Worm (Caenorhabditis elegans) whole organism, L2 larva: Measurements from ENCODE around the gene F54H12.10.

Experiments used
- C34F6.9 ChIP-seq: fragments of 150-350 bp; optimal IDR thresholded peaks from 2 replicates; lab custom pipeline; 2014; ENCODE audit warnings: missing biosample characterization, missing genetic modification characterization
- F13H6.1 ChIP-seq: sonication (generic microtip); optimal IDR thresholded peaks from 2 replicates; lab custom pipeline; 2016; ENCODE audit warnings: missing genetic modification characterization, missing compliant biosample characterization
- ZK546.5 ChIP-seq: sonication (generic microtip); optimal IDR thresholded peaks from 2 replicates; lab custom pipeline; 2017; ENCODE audit warnings: missing biosample characterization, missing genetic modification characterization
- alr-1 ChIP-seq: fragments of 150-350 bp; optimal IDR thresholded peaks from 2 replicates; lab custom pipeline; 2014; ENCODE audit warnings: missing biosample characterization, missing genetic modification characterization
- aly-2 ChIP-seq: fragments of 150-350 bp; optimal IDR thresholded peaks from 2 replicates; lab custom pipeline; 2014; ENCODE audit warnings: missing biosample characterization, missing genetic modification characterization
- ama-1 ChIP-seq: fragments of 150-350 bp; optimal IDR thresholded peaks from 2 replicates; lab custom pipeline; 2018; ENCODE audit warnings: inconsistent platforms
- ceh-16 ChIP-seq: fragments of 150-350 bp; optimal IDR thresholded peaks from 2 replicates; lab custom pipeline; 2014; ENCODE audit warnings: missing biosample characterization, missing genetic modification characterization
- ceh-82 ChIP-seq: fragments of 150-350 bp; optimal IDR thresholded peaks from 2 replicates; lab custom pipeline; 2014; ENCODE audit warnings: missing biosample characterization, missing genetic modification characterization
- crh-2 ChIP-seq: sonication (generic microtip); optimal IDR thresholded peaks from 2 replicates; lab custom pipeline; 2017; ENCODE audit warnings: missing biosample characterization, missing genetic modification characterization
- dmd-4 ChIP-seq: sonication (generic microtip); optimal IDR thresholded peaks from 2 replicates; lab custom pipeline; 2017; ENCODE audit warnings: missing biosample characterization, missing genetic modification characterization
- elt-3 ChIP-seq: sonication (generic microtip); optimal IDR thresholded peaks from 2 replicates; lab custom pipeline; 2017; ENCODE audit warnings: missing biosample characterization, missing genetic modification characterization
- fos-1 ChIP-seq: fragments of 150-350 bp; optimal IDR thresholded peaks from 2 replicates; lab custom pipeline; 2014; ENCODE audit warnings: missing biosample characterization, missing genetic modification characterization
- gmeb-1 ChIP-seq: fragments of 150-350 bp; optimal IDR thresholded peaks from 2 replicates; lab custom pipeline; 2014; ENCODE audit warnings: missing biosample characterization, missing genetic modification characterization
- lin-11 ChIP-seq: fragments of 150-350 bp; sonication (generic microtip); optimal IDR thresholded peaks from 2 replicates; lab custom pipeline; 2014; ENCODE audit warnings: missing biosample characterization, missing genetic modification characterization, inconsistent platforms, mixed read lengths
- lin-13 ChIP-seq: fragments of 150-350 bp; optimal IDR thresholded peaks from 2 replicates; lab custom pipeline; 2014; ENCODE audit warnings: missing biosample characterization, missing genetic modification reagents, missing genetic modification characterization
- lsy-2 ChIP-seq, 2 experiments: fragments of 150-350 bp in 1 of 2; sonication (generic microtip) in 1 of 2; optimal IDR thresholded peaks; 2 replicates each; lab custom pipeline; 2014 to 2017; ENCODE audit warnings: missing biosample characterization in 2 of 2, missing genetic modification characterization in 2 of 2
- mab-5 ChIP-seq: fragments of 150-350 bp; optimal IDR thresholded peaks from 2 replicates; lab custom pipeline; 2014; ENCODE audit warnings: missing biosample characterization, missing genetic modification characterization
- mbf-1 ChIP-seq: sonication (generic microtip); optimal IDR thresholded peaks from 2 replicates; lab custom pipeline; 2017; ENCODE audit warnings: missing biosample characterization, missing genetic modification characterization
- mdl-1 ChIP-seq, 2 experiments: fragments of 150-350 bp in 1 of 2; sonication (generic microtip) in 1 of 2; optimal IDR thresholded peaks; 2 replicates each; lab custom pipeline; 2017; ENCODE audit warnings: missing biosample characterization in 2 of 2, missing genetic modification characterization in 2 of 2
- nhr-10 ChIP-seq: sonication (generic microtip); optimal IDR thresholded peaks from 2 replicates; lab custom pipeline; 2017; ENCODE audit warnings: missing biosample characterization, missing genetic modification characterization
- nhr-12 ChIP-seq: fragments of 150-350 bp; optimal IDR thresholded peaks from 2 replicates; lab custom pipeline; 2014; ENCODE audit warnings: missing biosample characterization, missing genetic modification characterization
- nhr-129 ChIP-seq: fragments of 150-350 bp; optimal IDR thresholded peaks from 2 replicates; lab custom pipeline; 2014; ENCODE audit warnings: missing biosample characterization, missing genetic modification characterization
- nhr-237 ChIP-seq: fragments of 150-350 bp; optimal IDR thresholded peaks from 2 replicates; lab custom pipeline; 2014; ENCODE audit warnings: missing biosample characterization, missing genetic modification characterization
- nhr-25 ChIP-seq: fragments of 150-350 bp; sonication (generic microtip); optimal IDR thresholded peaks from 3 replicates; lab custom pipeline; 2014; ENCODE audit warnings: missing biosample characterization, missing genetic modification characterization
- nhr-77 ChIP-seq: fragments of 150-350 bp; optimal IDR thresholded peaks from 2 replicates; lab custom pipeline; 2014; ENCODE audit warnings: missing biosample characterization, missing genetic modification characterization
- peb-1 ChIP-seq: fragments of 150-350 bp; optimal IDR thresholded peaks from 2 replicates; lab custom pipeline; 2014; ENCODE audit warnings: missing biosample characterization, missing genetic modification characterization
- sem-4 ChIP-seq: fragments of 150-350 bp; optimal IDR thresholded peaks from 2 replicates; lab custom pipeline; 2014; ENCODE audit warnings: missing biosample characterization, missing genetic modification reagents, missing genetic modification characterization
- skn-1 ChIP-seq: sonication (generic microtip); optimal IDR thresholded peaks from 2 replicates; lab custom pipeline; 2017; ENCODE audit warnings: missing biosample characterization, missing genetic modification characterization
- unc-39 ChIP-seq: fragments of 150-350 bp; optimal IDR thresholded peaks from 2 replicates; lab custom pipeline; 2014; ENCODE audit warnings: missing biosample characterization, missing genetic modification characterization
- unc-55 ChIP-seq: fragments of 150-350 bp; sonication (generic microtip); optimal IDR thresholded peaks from 3 replicates; lab custom pipeline; 2014; ENCODE audit warnings: missing biosample characterization, missing genetic modification reagents, missing genetic modification characterization
- ztf-1 ChIP-seq: fragments of 200-800 bp; sonication (Bioruptor generic); conservative IDR thresholded peaks from 2 replicates; pipeline ENCODE4 v1.3.6; 2022; ENCODE audit warnings: missing genetic modification characterization, missing compliant biosample characterization
- ztf-4 ChIP-seq: fragments of 150-350 bp; optimal IDR thresholded peaks from 2 replicates; lab custom pipeline; 2014; ENCODE audit warnings: missing biosample characterization, missing genetic modification characterization

The F54H12.10 gene

DNA sequence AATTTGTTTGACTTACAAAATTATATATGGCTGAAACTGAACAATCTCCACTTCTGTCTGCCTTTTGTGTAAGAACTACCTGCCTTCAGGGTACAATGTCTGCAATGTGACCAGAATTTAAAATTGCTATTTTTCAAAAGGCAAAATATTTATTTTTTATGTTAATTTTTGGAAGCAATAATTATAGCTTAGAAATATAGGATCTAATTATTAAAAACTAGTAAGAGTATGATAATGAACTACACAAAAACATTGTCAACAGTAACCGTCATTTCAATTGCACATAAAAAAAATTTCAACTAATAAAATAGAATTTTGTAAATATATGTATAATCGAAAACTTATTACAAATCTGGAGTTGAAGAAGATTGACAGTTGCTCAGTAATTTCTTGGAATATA is 1.8 kb downstream of the F54H12.10 start, which contains the start of gene C29E4.9:
Gene C29E4.9, minus strand, starts transcription at position 101 of the 400 bp plus-strand sequence.
- TF ChIP-seq fos-1 (tag; lab: Kevin White, UChicago): no peak
- TF ChIP-seq, all 48 proteins: peak for 0

ce11 chrIII:7953208-7953607 is 5.6 kb downstream of the F54H12.10 start, which contains the start of gene let-754:
Gene let-754, minus strand, starts transcription at chrIII:7953308.
- TF ChIP-seq nhr-237 (tag; lab: Kevin White, UChicago) (no peak), sem-4 (tag; lab: Kevin White, UChicago) (no peak), lin-11 (no peak), ama-1 (no peak), skn-1 (tag; lab: Kevin White, UChicago) (no peak), nhr-10 (no peak), unc-39 (tag; lab: Kevin White, UChicago) (no peak), nhr-129 (tag; lab: Kevin White, UChicago) (no peak), ceh-16 (tag; lab: Kevin White, UChicago) (no peak), ztf-1 (GFP tag; lab: Robert Waterston, UW) (no peak), aly-2 (tag; lab: Kevin White, UChicago) (no peak), nhr-12 (tag; lab: Kevin White, UChicago) (no peak), mbf-1 (no peak), ZK546.5 (tag; lab: Kevin White, UChicago) (no peak), lin-13 (no peak)

DNA sequence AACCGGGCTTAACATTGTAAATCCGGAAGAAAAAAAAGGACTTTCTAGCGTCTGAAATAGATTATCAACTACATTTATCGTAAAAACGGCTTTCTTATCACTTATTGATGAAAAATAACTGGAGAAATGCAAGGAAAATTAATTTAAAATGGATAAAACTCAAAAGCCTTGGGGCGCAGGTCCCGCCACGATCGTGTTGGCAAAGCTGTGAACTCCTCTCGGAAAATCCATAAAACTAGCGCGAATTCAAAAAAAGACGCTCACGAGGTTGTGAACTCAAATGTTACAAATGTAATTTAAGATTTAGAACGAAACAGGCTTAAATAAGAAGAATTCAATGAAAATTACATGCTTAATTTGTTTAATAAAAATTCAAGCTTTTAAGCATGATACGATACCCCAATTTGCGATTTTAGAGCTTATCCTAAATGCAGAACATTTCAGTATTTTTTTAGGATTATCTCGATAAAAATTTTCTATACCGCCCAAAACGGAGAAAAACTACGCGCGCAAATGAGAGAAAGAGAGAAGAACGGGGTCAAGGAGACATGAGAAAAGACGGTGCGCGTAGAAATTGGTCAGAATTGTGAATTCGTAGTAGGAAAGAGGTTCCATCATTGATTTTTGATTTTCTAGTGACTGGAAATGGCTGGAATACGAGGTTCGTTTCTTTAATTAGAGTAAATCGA is 6.6 kb downstream of the F54H12.10 start, which contains the start of gene C29E4.15:
Gene C29E4.15, plus strand, starts transcription at position 547 of the 689 bp plus-strand sequence.
- TF ChIP-seq crh-2 (tag; lab: Kevin White, UChicago) (peak; percentile 87), unc-55 (GFP tag; lab: Kevin White, UChicago) (peak; percentile 83), F13H6.1 (tag; lab: Kevin White, UChicago) (peak; percentile 15), lsy-2 (tag; optimal IDR thresholded peaks at IDR 0.05; lab: Kevin White, UChicago) (peak; percentile 27 to 80), mdl-1 (tag; optimal IDR thresholded peaks at IDR 0.05; lab: Kevin White, UChicago) (no peak), gmeb-1 (tag; lab: Kevin White, UChicago) (peak; percentile 60), dmd-4 (tag; lab: Kevin White, UChicago) (no peak), nhr-129 (tag; lab: Kevin White, UChicago) (peak; percentile 6), C34F6.9 (tag; lab: Kevin White, UChicago) (peak; percentile 63), nhr-77 (tag; lab: Kevin White, UChicago) (no peak)
- TF ChIP-seq, all 48 proteins: peak for 7

- TF ChIP-seq nhr-25 (tag; lab: Kevin White, UChicago) (no peak), ama-1 (peak; percentile 76), mdl-1 (tag; optimal IDR thresholded peaks at IDR 0.05; lab: Kevin White, UChicago) (no peak), ceh-82 (tag; lab: Kevin White, UChicago) (no peak)
Measured at ce11 chrIII:7950447-7950846, 8.3 kb downstream of the F54H12.10 start.

DNA sequence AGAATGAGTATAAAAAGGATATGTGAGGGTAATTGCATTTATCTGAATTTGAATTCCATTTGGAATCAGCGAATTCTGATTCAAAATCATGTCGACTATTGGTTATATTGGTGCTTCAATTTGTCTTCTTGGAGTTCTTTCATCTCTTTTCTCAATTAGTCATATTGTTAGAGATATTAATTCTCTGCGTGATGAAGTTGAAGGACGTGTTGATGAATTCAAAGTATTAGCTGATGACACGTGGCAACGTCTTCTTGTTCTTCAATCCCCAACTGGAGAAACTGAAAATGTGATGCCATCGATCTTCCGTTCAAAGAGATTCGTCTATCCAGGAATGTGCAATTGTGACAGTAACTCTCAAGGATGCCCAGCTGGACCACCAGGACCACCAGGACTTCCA is 10.0 kb downstream of the F54H12.10 start, which contains the start of gene col-90:
Gene col-90, plus strand, starts transcription at position 37 of the 400 bp plus-strand sequence.
- TF ChIP-seq ama-1 (peak; percentile 59), fos-1 (tag; lab: Kevin White, UChicago) (no peak), C34F6.9 (tag; lab: Kevin White, UChicago) (no peak), nhr-129 (tag; lab: Kevin White, UChicago) (no peak), alr-1 (tag; lab: Kevin White, UChicago) (no peak), F13H6.1 (tag; lab: Kevin White, UChicago) (no peak), lin-13 (no peak)

- TF ChIP-seq unc-39 (tag; lab: Kevin White, UChicago) (no peak), nhr-237 (tag; lab: Kevin White, UChicago) (no peak), mab-5 (tag; lab: Kevin White, UChicago) (no peak), ztf-4 (tag; lab: Kevin White, UChicago) (no peak), sem-4 (tag; lab: Kevin White, UChicago) (no peak), peb-1 (tag; lab: Kevin White, UChicago) (no peak), F13H6.1 (tag; lab: Kevin White, UChicago) (no peak), C34F6.9 (tag; lab: Kevin White, UChicago) (no peak), lin-13 (no peak), ztf-1 (GFP tag; lab: Robert Waterston, UW) (no peak), nhr-25 (tag; lab: Kevin White, UChicago) (no peak), elt-3 (no peak), ceh-16 (tag; lab: Kevin White, UChicago) (no peak)
Measured at ce11 chrIII:7947677-7948076, 11.1 kb downstream of the F54H12.10 start.
